Fruit fly (Drosophila melanogaster): ENCODE data around the gene RpS17.
A peak's percentile ranks its signal among the peaks of the same experiment; 100 is the strongest.

Gene RpS17

DNA sequence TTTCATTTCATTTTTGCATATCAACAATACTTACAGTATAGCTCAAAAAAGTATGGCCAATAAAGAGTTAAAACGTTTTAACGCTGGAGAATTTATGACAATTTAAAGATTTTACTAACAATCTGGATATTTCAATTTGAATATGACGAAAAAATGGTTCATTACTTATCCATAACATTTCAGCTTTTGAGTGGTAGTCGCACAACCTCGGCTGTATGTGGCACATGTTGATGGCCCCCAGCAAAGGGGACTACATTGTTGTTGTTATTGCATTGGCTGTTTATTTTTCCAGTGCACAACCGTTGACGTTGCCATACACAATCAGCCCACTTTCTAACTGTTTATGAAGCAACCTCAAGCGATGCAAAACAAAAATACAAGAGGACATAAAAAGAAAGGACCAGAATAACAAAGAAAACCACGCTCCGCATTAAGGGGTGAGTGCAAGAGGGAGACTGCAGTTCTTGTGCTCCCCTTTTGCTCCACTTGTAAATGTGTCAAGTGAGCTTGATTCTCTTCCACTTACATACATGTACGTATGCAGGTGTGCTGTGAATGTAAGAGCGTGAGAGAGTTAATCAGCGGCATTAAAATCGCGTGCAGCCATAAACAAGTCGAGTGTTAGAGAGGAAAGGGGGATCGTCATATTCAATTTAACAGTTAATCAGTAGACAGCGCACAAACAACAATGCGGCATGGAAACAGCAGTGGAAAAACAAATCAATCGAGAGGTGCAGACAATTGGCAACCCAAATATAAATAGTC is 9.4 kb downstream of the RpS17 start (continued):
- TF ChIP-seq acj6 (GFP tag; optimal IDR thresholded peaks at IDR 0.05) (peak; percentile 96), Blimp-1 (GFP tag; optimal IDR thresholded peaks at IDR 0.05) (peak; percentile 91), CG6854 (GFP tag; optimal IDR thresholded peaks at IDR 0.05) (peak; percentile 96), fkh (GFP tag; optimal IDR thresholded peaks at IDR 0.05) (no peak), OdsH (GFP tag; optimal IDR thresholded peaks at IDR 0.05) (peak; percentile 95), ss (GFP tag; optimal IDR thresholded peaks at IDR 0.05) (peak; percentile 93 to 96), CG4318 (GFP tag; optimal IDR thresholded peaks at IDR 0.05) (peak; percentile 88), Eip93F (GFP tag; optimal IDR thresholded peaks at IDR 0.05) (peak; percentile 88), CG16779 (tag; optimal IDR thresholded peaks at IDR 0.05) (peak; percentile 94), CG10669 (GFP tag; optimal IDR thresholded peaks at IDR 0.05) (peak; percentile 97), lz (GFP tag; optimal IDR thresholded peaks at IDR 0.05) (peak; percentile 98), CG34406 (GFP tag; optimal IDR thresholded peaks at IDR 0.05) (peak; percentile 97), CG7368 (GFP tag; optimal IDR thresholded peaks at IDR 0.05) (peak; percentile 96), cyc (GFP tag; optimal IDR thresholded peaks at IDR 0.05) (peak; percentile 97), Hr4 (GFP tag; optimal IDR thresholded peaks at IDR 0.05) (peak; percentile 95), vri (GFP tag; optimal IDR thresholded peaks at IDR 0.05) (peak; percentile 89), Gug (GFP tag; IDR thresholded peaks at IDR 0.05) (peak; percentile 93), Sox15 (GFP tag; optimal IDR thresholded peaks at IDR 0.05) (peak; percentile 92), topi (GFP tag; optimal IDR thresholded peaks at IDR 0.05) (peak; percentile 98), svp (GFP tag) (peak; percentile 99), Met (GFP tag; optimal IDR thresholded peaks at IDR 0.05) (peak; percentile 98), CG8119 (GFP tag; IDR thresholded peaks at IDR 0.05) (peak; percentile 98), Ets96B (tag; optimal IDR thresholded peaks at IDR 0.05) (peak; percentile 97), fd85E (GFP tag; optimal IDR thresholded peaks at IDR 0.05) (peak; percentile 87), pdm3 (GFP tag; optimal IDR thresholded peaks at IDR 0.05) (peak; percentile 97), CG6163 (GFP tag; IDR thresholded peaks at IDR 0.05) (peak; percentile 97), Hr38 (GFP tag; optimal IDR thresholded peaks at IDR 0.05) (no peak), Sox102F (GFP tag; optimal IDR thresholded peaks at IDR 0.05) (peak; percentile 98), net (GFP tag; optimal IDR thresholded peaks at IDR 0.05) (peak; percentile 97), CG3032 (tag; optimal IDR thresholded peaks at IDR 0.05) (peak; percentile 94), CG8632 (GFP tag; optimal IDR thresholded peaks at IDR 0.05) (peak; percentile 97), Eip78C (GFP tag) (peak; percentile 99), CG3919 (GFP tag; optimal IDR thresholded peaks at IDR 0.05) (peak; percentile 96), CG11902 (GFP tag; optimal IDR thresholded peaks at IDR 0.05) (peak; percentile 95), Sox14 (GFP tag; optimal IDR thresholded peaks at IDR 0.05) (peak; percentile 98), CG15336 (GFP tag; IDR thresholded peaks at IDR 0.05) (peak; percentile 98), Hr39 (GFP tag; optimal IDR thresholded peaks at IDR 0.05) (peak; percentile 96), CG6792 (GFP tag; optimal IDR thresholded peaks at IDR 0.05) (peak; percentile 98), CG11762 (GFP tag; optimal IDR thresholded peaks at IDR 0.05; ENCODE audit: insufficient read depth) (peak; percentile 95), spab (GFP tag; optimal IDR thresholded peaks at IDR 0.05) (peak; percentile 93), dac (GFP tag; optimal IDR thresholded peaks at IDR 0.05) (peak; percentile 89), CG11294 (GFP tag; IDR thresholded peaks at IDR 0.05) (peak; percentile 88), CG10631 (GFP tag; optimal IDR thresholded peaks at IDR 0.05) (peak; percentile 94), CG32006 (GFP tag; optimal IDR thresholded peaks at IDR 0.05) (peak; percentile 95)
